Worm (Caenorhabditis elegans): ENCODE data around the gene egl-15.

Gene egl-15

ce11 chrX:11053615-11054014, 37.4 kb downstream of the egl-15 start, which contains the start of gene C09F12.2:
Gene C09F12.2 (plus strand): TSS chrX:11053915.
- TF ChIP-seq hlh-1 (tag; optimal IDR thresholded peaks at IDR 0.05) (no peak), drap-1 (GFP tag; optimal IDR thresholded peaks at IDR 0.05) (no peak), ceh-39 (tag; optimal IDR thresholded peaks at IDR 0.05) (no peak), zip-8 (tag; optimal IDR thresholded peaks at IDR 0.05) (no peak), bed-3 (GFP tag; optimal IDR thresholded peaks at IDR 0.05) (no peak), lsy-2 (tag; optimal IDR thresholded peaks at IDR 0.05) (no peak), nhr-12 (tag; optimal IDR thresholded peaks at IDR 0.05) (no peak), ces-1 (GFP tag; optimal IDR thresholded peaks at IDR 0.05) (no peak), tbx-8 (GFP tag; optimal IDR thresholded peaks at IDR 0.05) (no peak), snpc-4 (tag; optimal IDR thresholded peaks at IDR 0.05) (no peak), sem-2 (GFP tag; optimal IDR thresholded peaks at IDR 0.05) (no peak), lin-32 (GFP tag; optimal IDR thresholded peaks at IDR 0.05) (no peak)

- no peak for TF ChIP-seq tbx-8 (GFP tag; optimal IDR thresholded peaks at IDR 0.05)
- no peak for TF ChIP-seq drap-1 (GFP tag; optimal IDR thresholded peaks at IDR 0.05)
- no peak for TF ChIP-seq lin-13 (tag; optimal IDR thresholded peaks at IDR 0.05)
- TF ChIP-seq nhr-12 (tag; optimal IDR thresholded peaks at IDR 0.05), result no peak
- TF ChIP-seq blmp-1 (tag; optimal IDR thresholded peaks at IDR 0.05), result peak; percentile 94
- TF ChIP-seq elt-3 (tag; optimal IDR thresholded peaks at IDR 0.05), result peak; percentile 42
- TF ChIP-seq unc-62 (GFP tag; optimal IDR thresholded peaks at IDR 0.05), result peak; percentile 60
- TF ChIP-seq elt-1 (tag; optimal IDR thresholded peaks at IDR 0.05; ENCODE audit: borderline replicate concordance, insufficient read depth), result peak; percentile 90
- no peak for TF ChIP-seq hlh-1 (tag; optimal IDR thresholded peaks at IDR 0.05)
- TF ChIP-seq lin-32 (GFP tag; optimal IDR thresholded peaks at IDR 0.05), result no peak
- TF ChIP-seq nhr-76 (tag; optimal IDR thresholded peaks at IDR 0.05), result no peak
- TF ChIP-seq sptf-1 (tag; optimal IDR thresholded peaks at IDR 0.05), result no peak
- TF ChIP-seq sem-2 (GFP tag; optimal IDR thresholded peaks at IDR 0.05), result no peak
- TF ChIP-seq bed-3 (GFP tag; optimal IDR thresholded peaks at IDR 0.05), result no peak
- TF ChIP-seq nhr-237 (tag; optimal IDR thresholded peaks at IDR 0.05), result no peak
- no peak for TF ChIP-seq mep-1 (tag; optimal IDR thresholded peaks at IDR 0.05)
- TF ChIP-seq ceh-83 (GFP tag; optimal IDR thresholded peaks at IDR 0.05), result no peak
- no peak for TF ChIP-seq zip-8 (tag; optimal IDR thresholded peaks at IDR 0.05)
- TF ChIP-seq ham-2 (GFP tag; optimal IDR thresholded peaks at IDR 0.05), result peak; percentile 96
These were observed 40.8 kb downstream of the egl-15 start, which contains the start of gene lpr-3 for ce11 chrX:11057028-11057427. Gene lpr-3 (plus strand): TSS chrX:11057401.

DNA sequence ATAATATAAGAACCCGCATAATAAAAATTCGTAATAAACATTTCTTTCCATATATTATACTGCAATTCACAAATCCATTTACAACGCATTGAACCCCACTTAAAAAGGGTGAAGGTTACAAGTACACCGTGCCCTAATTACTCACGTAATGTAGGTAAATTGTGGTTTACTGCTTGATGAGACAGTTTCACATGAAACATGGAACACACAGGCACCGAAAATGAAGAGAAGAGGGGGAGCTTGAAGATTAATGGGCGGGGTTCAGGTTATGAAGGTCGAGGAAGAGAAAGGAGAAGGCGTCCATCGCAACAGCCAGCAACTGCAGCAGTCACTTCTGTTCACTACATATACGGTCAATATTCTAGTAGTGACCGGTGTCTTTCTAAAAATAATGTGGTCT, 43.5 kb downstream of the egl-15 start, which contains the start of gene lpr-6:
lpr-6 (plus strand) TSS at position 251 of the 400 bp plus-strand sequence.
- TF ChIP-seq ceh-43 (GFP tag; optimal IDR thresholded peaks at IDR 0.05) (peak; percentile 36), lin-13 (tag; optimal IDR thresholded peaks at IDR 0.05) (no peak)

DNA sequence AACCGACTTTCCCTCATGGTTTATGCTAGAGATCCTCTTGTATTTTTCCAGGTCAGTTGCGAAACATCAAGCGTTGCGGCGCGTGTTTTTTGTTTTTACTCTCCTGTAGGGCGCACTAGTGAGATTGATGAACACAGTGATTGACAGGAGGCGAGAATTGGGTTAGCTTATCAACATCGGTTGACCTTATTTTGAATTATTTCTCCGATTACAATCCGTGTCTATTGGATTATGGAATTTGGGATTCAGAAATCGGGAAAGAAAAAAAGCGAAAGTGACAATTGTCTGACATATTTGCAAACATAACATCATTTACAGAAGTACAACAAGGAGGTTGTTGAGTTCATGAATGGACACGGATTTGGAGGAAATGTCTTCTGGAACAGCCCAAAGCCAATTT, 44.7 kb downstream of the egl-15 start:
- TF ChIP-seq ceh-39 (tag; optimal IDR thresholded peaks at IDR 0.05) (no peak), mab-5 (tag; optimal IDR thresholded peaks at IDR 0.05) (no peak), ceh-43 (GFP tag; optimal IDR thresholded peaks at IDR 0.05) (no peak), elt-1 (tag; optimal IDR thresholded peaks at IDR 0.05; ENCODE audit: borderline replicate concordance, insufficient read depth) (no peak), sem-2 (GFP tag; optimal IDR thresholded peaks at IDR 0.05) (no peak), nhr-28 (tag; optimal IDR thresholded peaks at IDR 0.05) (no peak), nhr-2 (tag; optimal IDR thresholded peaks at IDR 0.05) (no peak), nhr-12 (tag; optimal IDR thresholded peaks at IDR 0.05) (no peak), flh-1 (GFP tag; optimal IDR thresholded peaks at IDR 0.05) (no peak), lsy-2 (tag; optimal IDR thresholded peaks at IDR 0.05) (no peak), unc-62 (GFP tag; optimal IDR thresholded peaks at IDR 0.05) (peak; percentile 55), mls-2 (tag; optimal IDR thresholded peaks at IDR 0.05) (no peak), unc-39 (tag; optimal IDR thresholded peaks at IDR 0.05) (no peak), hlh-1 (tag; optimal IDR thresholded peaks at IDR 0.05) (no peak), snpc-4 (tag; optimal IDR thresholded peaks at IDR 0.05) (no peak), blmp-1 (tag; optimal IDR thresholded peaks at IDR 0.05) (peak; percentile 59), unc-120 (tag; optimal IDR thresholded peaks at IDR 0.05; ENCODE audit: poor library complexity, severe bottlenecking) (no peak)

- TF ChIP-seq blmp-1 (tag; optimal IDR thresholded peaks at IDR 0.05), result peak; percentile 4
- TF ChIP-seq ham-2 (GFP tag; optimal IDR thresholded peaks at IDR 0.05), result peak; percentile 9
- no peak for TF ChIP-seq mep-1 (tag; optimal IDR thresholded peaks at IDR 0.05)
- TF ChIP-seq mls-2 (tag; optimal IDR thresholded peaks at IDR 0.05), result no peak
These were observed 45.7 kb downstream of the egl-15 start, which contains the start of gene lpr-5 for ce11 chrX:11061904-11062303. Gene lpr-5 (plus strand): TSS chrX:11062123.

Data from whole organism, mixed stage, embryonic.